Fruit fly (Drosophila melanogaster) whole organism, prepupa: ENCODE results near the gene Atg6.

ENCODE experiments used
- CG6854 ChIP-seq: fragments of 200-800 bp; sonication (Bioruptor generic); optimal IDR thresholded peaks from 2 replicates; lab custom pipeline; 2017; ENCODE audit warnings: missing biosample characterization, mild to moderate bottlenecking, missing genetic modification characterization
- Ets21C ChIP-seq: fragments of 200-800 bp; sonication (Bioruptor generic); optimal IDR thresholded peaks from 3 replicates; lab custom pipeline; 2016; ENCODE audit warnings: missing biosample characterization, missing genetic modification characterization
- cyc ChIP-seq: fragments of 200-800 bp; sonication (Bioruptor generic); optimal IDR thresholded peaks from 3 replicates; lab custom pipeline; 2016; ENCODE audit warnings: missing biosample characterization, missing genetic modification characterization
- vri ChIP-seq: fragments of 200-800 bp; sonication (Bioruptor generic); optimal IDR thresholded peaks from 3 replicates; lab custom pipeline; 2016; ENCODE audit warnings: missing biosample characterization, mild to moderate bottlenecking, missing genetic modification characterization

DNA sequence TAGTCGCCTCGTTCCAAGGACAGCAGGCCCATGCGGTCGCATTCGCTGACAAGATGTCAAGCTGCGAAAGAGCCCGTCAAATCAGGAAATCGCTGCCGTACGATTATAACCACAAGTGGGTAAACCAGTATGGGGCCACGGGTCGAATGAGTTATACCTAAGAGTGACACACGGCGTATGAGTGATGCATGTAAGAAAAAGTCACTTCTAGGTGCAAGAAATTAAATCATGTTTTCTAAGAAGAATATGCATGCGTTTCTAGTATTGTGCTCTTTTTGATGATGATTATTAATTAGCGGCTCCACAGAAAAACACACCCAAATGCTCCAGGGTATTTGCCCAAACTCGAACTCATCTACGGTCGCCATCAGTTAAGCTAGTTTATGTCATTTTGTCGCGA lies 32.9 kb downstream of the Atg6 start:
- TF ChIP-seq CG6854 (GFP tag; lab: Kevin White, UChicago) (no peak), cyc (no peak), vri (GFP tag; lab: Kevin White, UChicago) (no peak), Ets21C (GFP tag; lab: Kevin White, UChicago) (no peak)
